Fruit fly (Drosophila melanogaster): ENCODE data around the gene RpL13.

RpL13 gene

dm6 chr2L:9966983-9967737 lies at the start of gene RpL13, which contains the start of gene Dref:
Gene RpL13, plus strand, starts transcription at chr2L:9967313.
Gene Dref, minus strand, starts transcription at chr2L:9967229.
- peak; percentile 77 for TF ChIP-seq CG12605 (GFP tag; IDR thresholded peaks at IDR 0.05)
- TF ChIP-seq CG15710 (tag; optimal IDR thresholded peaks at IDR 0.05) = peak; percentile 74
- TF ChIP-seq CG4496 (GFP tag; IDR thresholded peaks at IDR 0.05) = peak; percentile 86
- peak; percentile 89 for TF ChIP-seq Snoo (tag; optimal IDR thresholded peaks at IDR 0.05)
- peak; percentile 76 for TF ChIP-seq CG34367 (tag; optimal IDR thresholded peaks at IDR 0.05)
- TF ChIP-seq D1 (tag; optimal IDR thresholded peaks at IDR 0.05) = no peak
- TF ChIP-seq EcR (GFP tag; optimal IDR thresholded peaks at IDR 0.05) = peak; percentile 11
- TF ChIP-seq Ets98B (GFP tag; IDR thresholded peaks at IDR 0.05) = peak; percentile 49
- no peak for TF ChIP-seq Pif1B (GFP tag; optimal IDR thresholded peaks at IDR 0.05)
- no peak for TF ChIP-seq CG10348 (GFP tag; IDR thresholded peaks at IDR 0.05)
- no peak for TF ChIP-seq CG13204 (GFP tag; optimal IDR thresholded peaks at IDR 0.05)
- peak; percentile 35; the same call in 1 of the 2 replicates for TF ChIP-seq CG32121 (GFP tag; IDR thresholded peaks at IDR 0.05)
- peak; percentile 24 for TF ChIP-seq CG9948 (tag; optimal IDR thresholded peaks at IDR 0.05)
- peak; percentile 60 for TF ChIP-seq CG8159 (tag; optimal IDR thresholded peaks at IDR 0.05)
- TF ChIP-seq Pif1A (GFP tag; optimal IDR thresholded peaks at IDR 0.05) = no peak
- peak; percentile 57 for TF ChIP-seq fd96Ca (GFP tag; IDR thresholded peaks at IDR 0.05)
- TF ChIP-seq CG14655 (GFP tag; optimal IDR thresholded peaks at IDR 0.05) = no peak
- no peak for TF ChIP-seq rn (GFP tag; IDR thresholded peaks at IDR 0.05)
- TF ChIP-seq CG8301 (tag; optimal IDR thresholded peaks at IDR 0.05) = peak; percentile 51
- peak; percentile 38 for TF ChIP-seq CG17806 (tag; optimal IDR thresholded peaks at IDR 0.05)
- TF ChIP-seq gl (tag; optimal IDR thresholded peaks at IDR 0.05) = peak; percentile 78

DNA sequence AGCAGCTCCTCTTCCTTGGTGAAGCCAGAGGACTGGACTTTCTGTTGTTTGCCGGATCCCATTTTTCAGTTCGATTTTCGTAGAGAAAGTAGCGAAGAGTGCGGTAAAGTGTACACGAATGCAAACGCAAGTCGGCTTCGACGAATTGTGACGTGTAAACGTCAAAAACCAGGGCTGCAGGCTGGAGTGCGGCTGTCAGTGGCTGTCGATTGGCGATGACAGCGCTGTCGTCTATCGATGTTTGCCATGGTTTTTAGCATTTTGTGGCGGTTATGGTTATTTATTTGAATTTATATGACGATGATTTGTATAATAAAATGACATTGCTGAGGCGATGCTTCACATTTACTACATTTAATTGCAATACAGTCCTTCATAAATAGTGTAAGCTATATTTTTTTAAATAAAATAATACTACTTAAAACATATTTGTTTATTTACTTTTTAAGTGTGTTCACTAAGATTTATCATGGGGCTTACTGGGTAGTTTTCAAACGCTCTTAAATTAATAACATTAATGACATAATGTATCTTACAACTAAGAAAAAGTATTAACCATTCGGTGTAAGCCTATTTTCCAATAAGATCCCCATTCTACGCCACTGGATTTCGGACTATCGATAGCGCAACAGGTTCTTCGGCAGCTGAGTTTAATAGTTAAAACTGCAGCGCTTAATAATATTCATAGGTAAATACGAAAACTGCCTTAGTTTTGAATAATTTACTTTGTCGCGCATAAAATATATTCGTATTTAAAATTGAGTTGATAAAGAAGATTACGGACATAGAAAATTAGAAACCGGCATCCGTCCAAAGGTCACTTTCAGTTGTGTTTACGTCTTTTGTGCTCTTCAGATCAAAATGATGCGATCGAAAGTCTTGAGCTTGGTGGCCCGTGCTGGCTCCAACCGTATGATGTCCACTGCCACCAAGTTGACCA lies 48.8 kb upstream of the RpL13 start, which contains the start of the genes CG5885 and CG4598:
CG5885 (minus strand) TSS at position 311 of the 940 bp plus-strand sequence.
CG4598 (plus strand) TSS at position 599 of the 940 bp plus-strand sequence.
- TF ChIP-seq Ets98B (GFP tag; IDR thresholded peaks at IDR 0.05) (peak; percentile 78), CG34367 (tag; optimal IDR thresholded peaks at IDR 0.05) (peak; percentile 2), CG17806 (tag; optimal IDR thresholded peaks at IDR 0.05) (peak; percentile 42), gl (tag; optimal IDR thresholded peaks at IDR 0.05) (peak; percentile 81), CG4496 (GFP tag; IDR thresholded peaks at IDR 0.05) (peak; percentile 39), CG8159 (tag; optimal IDR thresholded peaks at IDR 0.05) (peak; percentile 63), CG9948 (tag; optimal IDR thresholded peaks at IDR 0.05) (peak; percentile 58), Pif1A (GFP tag; optimal IDR thresholded peaks at IDR 0.05) (peak; percentile 82), CG14655 (GFP tag; optimal IDR thresholded peaks at IDR 0.05) (peak; percentile 78), Snoo (tag; optimal IDR thresholded peaks at IDR 0.05) (peak; percentile 44), CG12605 (GFP tag; IDR thresholded peaks at IDR 0.05) (peak; percentile 80), Pif1B (GFP tag; optimal IDR thresholded peaks at IDR 0.05) (peak; percentile 69), D1 (tag; optimal IDR thresholded peaks at IDR 0.05) (no peak), CG15710 (tag; optimal IDR thresholded peaks at IDR 0.05) (peak; percentile 55), CG10348 (GFP tag; IDR thresholded peaks at IDR 0.05) (no peak), fd96Ca (GFP tag; IDR thresholded peaks at IDR 0.05) (peak; percentile 43; the same call in 1 of the 3 replicates), CG13204 (GFP tag; optimal IDR thresholded peaks at IDR 0.05) (peak; percentile 42), CG32121 (GFP tag; IDR thresholded peaks at IDR 0.05) (peak; percentile 76), rn (GFP tag; IDR thresholded peaks at IDR 0.05) (no peak), EcR (GFP tag; optimal IDR thresholded peaks at IDR 0.05) (peak; percentile 10), CG8301 (tag; optimal IDR thresholded peaks at IDR 0.05) (peak; percentile 63)

DNA sequence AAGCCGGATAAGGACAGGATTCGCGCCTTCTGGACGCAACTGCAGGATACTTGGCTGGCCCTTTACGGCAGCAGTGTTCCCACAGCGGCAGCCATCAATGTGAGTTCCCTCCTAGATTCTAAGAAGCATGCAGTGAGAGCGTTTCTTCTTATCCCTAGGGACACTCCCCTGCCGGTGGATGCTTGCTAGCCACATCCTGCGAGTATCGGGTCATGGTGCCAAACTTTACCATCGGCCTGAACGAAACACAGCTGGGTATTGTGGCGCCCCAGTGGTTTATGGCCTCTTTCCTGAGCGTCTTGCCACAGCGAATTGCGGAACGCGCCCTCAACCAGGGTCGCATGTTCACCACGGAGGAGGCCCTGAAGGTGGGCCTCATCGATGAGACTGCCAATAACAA lies 47.9 kb upstream of the RpL13 start:
- no peak for TF ChIP-seq CG12605 (GFP tag; IDR thresholded peaks at IDR 0.05)
- TF ChIP-seq CG13204 (GFP tag; optimal IDR thresholded peaks at IDR 0.05) = no peak
- TF ChIP-seq rn (GFP tag; IDR thresholded peaks at IDR 0.05) = no peak
- no peak for TF ChIP-seq CG4496 (GFP tag; IDR thresholded peaks at IDR 0.05)
- no peak for TF ChIP-seq CG32121 (GFP tag; IDR thresholded peaks at IDR 0.05)
- TF ChIP-seq CG34367 (tag; optimal IDR thresholded peaks at IDR 0.05) = no peak
- TF ChIP-seq Ets98B (GFP tag; IDR thresholded peaks at IDR 0.05) = no peak
- TF ChIP-seq CG9948 (tag; optimal IDR thresholded peaks at IDR 0.05) = no peak
- no peak for TF ChIP-seq D1 (tag; optimal IDR thresholded peaks at IDR 0.05)
- no peak for TF ChIP-seq gl (tag; optimal IDR thresholded peaks at IDR 0.05)
- TF ChIP-seq CG8159 (tag; optimal IDR thresholded peaks at IDR 0.05) = no peak
- TF ChIP-seq CG14655 (GFP tag; optimal IDR thresholded peaks at IDR 0.05) = no peak
- TF ChIP-seq CG8301 (tag; optimal IDR thresholded peaks at IDR 0.05) = no peak
- TF ChIP-seq CG10348 (GFP tag; IDR thresholded peaks at IDR 0.05) = no peak
- TF ChIP-seq CG15710 (tag; optimal IDR thresholded peaks at IDR 0.05) = no peak
- no peak for TF ChIP-seq CG17806 (tag; optimal IDR thresholded peaks at IDR 0.05)

dm6 chr2L:9919949-9920348 lies 47.2 kb upstream of the RpL13 start, which contains the start of gene CG4594:
Gene CG4594, plus strand, starts transcription at chr2L:9920160.
- TF ChIP-seq CG17806 (tag; optimal IDR thresholded peaks at IDR 0.05) (no peak), CG14655 (GFP tag; optimal IDR thresholded peaks at IDR 0.05) (no peak), CG13204 (GFP tag; optimal IDR thresholded peaks at IDR 0.05) (no peak), Snoo (tag; optimal IDR thresholded peaks at IDR 0.05) (no peak), CG8301 (tag; optimal IDR thresholded peaks at IDR 0.05) (no peak), Ets98B (GFP tag; IDR thresholded peaks at IDR 0.05) (no peak), CG8159 (tag; optimal IDR thresholded peaks at IDR 0.05) (no peak), fd96Ca (GFP tag; IDR thresholded peaks at IDR 0.05) (no peak), CG34367 (tag; optimal IDR thresholded peaks at IDR 0.05) (no peak), CG9948 (tag; optimal IDR thresholded peaks at IDR 0.05) (no peak), Pif1A (GFP tag; optimal IDR thresholded peaks at IDR 0.05) (no peak), CG15710 (tag; optimal IDR thresholded peaks at IDR 0.05) (no peak), CG10348 (GFP tag; IDR thresholded peaks at IDR 0.05) (no peak), D1 (tag; optimal IDR thresholded peaks at IDR 0.05) (no peak), Pif1B (GFP tag; optimal IDR thresholded peaks at IDR 0.05) (no peak), rn (GFP tag; IDR thresholded peaks at IDR 0.05) (no peak), CG32121 (GFP tag; IDR thresholded peaks at IDR 0.05) (no peak), CG12605 (GFP tag; IDR thresholded peaks at IDR 0.05) (no peak)
